Worm (Caenorhabditis elegans) whole organism, L3 larva: ENCODE data around the gene lhfp-4.

Experiments used
- R02D3.7 ChIP-seq: fragments of 150-350 bp; optimal IDR thresholded peaks from 2 replicates; lab custom pipeline; 2014; ENCODE audit warnings: missing biosample characterization, missing genetic modification characterization
- aly-2 ChIP-seq: fragments of 150-350 bp; optimal IDR thresholded peaks from 2 replicates; lab custom pipeline; 2014; ENCODE audit warnings: missing biosample characterization, missing genetic modification characterization
- ama-1 ChIP-seq: fragments of 150-350 bp; optimal IDR thresholded peaks from 2 replicates; lab custom pipeline; 2018
- ceh-16 ChIP-seq: sonication (generic microtip); optimal IDR thresholded peaks from 2 replicates; lab custom pipeline; 2017; ENCODE audit warnings: missing biosample characterization, missing genetic modification characterization
- egl-27 ChIP-seq: sonication (generic microtip); optimal IDR thresholded peaks from 4 replicates; lab custom pipeline; 2017; ENCODE audit warnings: missing biosample characterization, missing genetic modification reagents, missing genetic modification characterization
- elt-1 ChIP-seq: fragments of 150-350 bp; optimal IDR thresholded peaks from 2 replicates; lab custom pipeline; 2014; ENCODE audit warnings: missing biosample characterization, missing genetic modification characterization
- elt-3 ChIP-seq, 3 experiments: fragments of 150-350 bp in 1 of 3; sonication (generic microtip) in 2 of 3; optimal IDR thresholded peaks; 2 replicates in 2 of 3; 4 replicates in 1 of 3; lab custom pipeline; 2014 to 2017; ENCODE audit warnings: missing biosample characterization in 3 of 3, missing genetic modification characterization in 3 of 3
- eor-1 ChIP-seq, 2 experiments: fragments of 150-350 bp; optimal IDR thresholded peaks; 2 replicates each; lab custom pipeline; 2014 to 2018; ENCODE audit warnings: missing biosample characterization in 2 of 2, missing genetic modification characterization in 2 of 2
- fkh-10 ChIP-seq: sonication (generic microtip); optimal IDR thresholded peaks from 2 replicates; lab custom pipeline; 2017; ENCODE audit warnings: missing biosample characterization, missing genetic modification reagents, missing genetic modification characterization
- fkh-2 ChIP-seq: fragments of 150-350 bp; optimal IDR thresholded peaks from 2 replicates; lab custom pipeline; 2014; ENCODE audit warnings: missing biosample characterization, missing genetic modification reagents, missing genetic modification characterization
- hmg-11 ChIP-seq: sonication (generic microtip); optimal IDR thresholded peaks from 2 replicates; lab custom pipeline; 2016; ENCODE audit warnings: missing genetic modification characterization, missing compliant biosample characterization
- jun-1 ChIP-seq: fragments of 150-350 bp; optimal IDR thresholded peaks from 2 replicates; lab custom pipeline; 2014; ENCODE audit warnings: missing biosample characterization, missing genetic modification reagents, missing genetic modification characterization
- lin-15B ChIP-seq: fragments of 150-350 bp; optimal IDR thresholded peaks from 2 replicates; lab custom pipeline; 2014; ENCODE audit warnings: missing biosample characterization, missing genetic modification characterization
- lin-39 ChIP-seq: fragments of 150-350 bp; optimal IDR thresholded peaks from 2 replicates; lab custom pipeline; 2018; ENCODE audit warnings: missing biosample characterization, missing genetic modification reagents, missing genetic modification characterization
- mdl-1 ChIP-seq: fragments of 150-350 bp; optimal IDR thresholded peaks from 2 replicates; lab custom pipeline; 2014; ENCODE audit warnings: missing biosample characterization, missing genetic modification characterization
- mml-1 ChIP-seq: fragments of 150-350 bp; sonication (generic microtip); optimal IDR thresholded peaks from 3 replicates; lab custom pipeline; 2014; ENCODE audit warnings: missing biosample characterization, missing genetic modification characterization
- nfya-1 ChIP-seq: sonication (generic microtip); optimal IDR thresholded peaks from 2 replicates; lab custom pipeline; 2017; ENCODE audit warnings: missing genetic modification characterization, mild to moderate bottlenecking, missing compliant biosample characterization, antibody characterized with exemption, moderate library complexity; ENCODE audit not compliant: insufficient read depth
- nhr-11 ChIP-seq: fragments of 150-350 bp; optimal IDR thresholded peaks from 2 replicates; lab custom pipeline; 2014; ENCODE audit warnings: missing biosample characterization, missing genetic modification characterization
- nhr-12 ChIP-seq: fragments of 150-350 bp; optimal IDR thresholded peaks from 2 replicates; lab custom pipeline; 2014; ENCODE audit warnings: missing biosample characterization, missing genetic modification characterization
- nhr-23 ChIP-seq: fragments of 150-350 bp; optimal IDR thresholded peaks from 2 replicates; lab custom pipeline; 2014; ENCODE audit warnings: missing biosample characterization, missing genetic modification reagents, missing genetic modification characterization
- nhr-25 ChIP-seq: sonication (generic microtip); optimal IDR thresholded peaks from 2 replicates; lab custom pipeline; 2017; ENCODE audit warnings: missing biosample characterization, missing genetic modification characterization
- nhr-28 ChIP-seq: fragments of 150-350 bp; optimal IDR thresholded peaks from 2 replicates; lab custom pipeline; 2014; ENCODE audit warnings: missing biosample characterization, missing genetic modification characterization
- nhr-67 ChIP-seq: fragments of 150-350 bp; optimal IDR thresholded peaks from 2 replicates; lab custom pipeline; 2014; ENCODE audit warnings: missing biosample characterization, missing genetic modification characterization
- nhr-76 ChIP-seq: fragments of 150-350 bp; sonication (generic microtip); optimal IDR thresholded peaks from 5 replicates; lab custom pipeline; 2014; ENCODE audit warnings: missing biosample characterization, missing genetic modification characterization
- nhr-77 ChIP-seq: fragments of 150-350 bp; optimal IDR thresholded peaks from 2 replicates; lab custom pipeline; 2014; ENCODE audit warnings: missing biosample characterization, missing genetic modification characterization
- sea-2 ChIP-seq: fragments of 150-350 bp; sonication (generic microtip); optimal IDR thresholded peaks from 4 replicates; lab custom pipeline; 2014; ENCODE audit warnings: missing biosample characterization, missing genetic modification reagents, missing genetic modification characterization
- skn-1 ChIP-seq: fragments of 150-350 bp; optimal IDR thresholded peaks from 2 replicates; lab custom pipeline; 2014; ENCODE audit warnings: missing biosample characterization, missing genetic modification characterization
- snpc-4 ChIP-seq: fragments of 150-350 bp; optimal IDR thresholded peaks from 2 replicates; lab custom pipeline; 2014; ENCODE audit warnings: missing biosample characterization, missing genetic modification characterization
- unc-62 ChIP-seq: fragments of 150-350 bp; sonication (generic microtip); optimal IDR thresholded peaks from 4 replicates; lab custom pipeline; 2014; ENCODE audit warnings: missing biosample characterization, missing genetic modification reagents, missing genetic modification characterization
- zag-1 ChIP-seq: fragments of 150-350 bp; optimal IDR thresholded peaks from 2 replicates; lab custom pipeline; 2014; ENCODE audit warnings: missing biosample characterization, missing genetic modification characterization
- ztf-11 ChIP-seq: fragments of 150-350 bp; optimal IDR thresholded peaks from 2 replicates; lab custom pipeline; 2014; ENCODE audit warnings: missing biosample characterization, missing genetic modification characterization
- ztf-4 ChIP-seq: fragments of 150-350 bp; optimal IDR thresholded peaks from 2 replicates; lab custom pipeline; 2014; ENCODE audit warnings: missing biosample characterization, missing genetic modification characterization

lhfp-4 gene

DNA sequence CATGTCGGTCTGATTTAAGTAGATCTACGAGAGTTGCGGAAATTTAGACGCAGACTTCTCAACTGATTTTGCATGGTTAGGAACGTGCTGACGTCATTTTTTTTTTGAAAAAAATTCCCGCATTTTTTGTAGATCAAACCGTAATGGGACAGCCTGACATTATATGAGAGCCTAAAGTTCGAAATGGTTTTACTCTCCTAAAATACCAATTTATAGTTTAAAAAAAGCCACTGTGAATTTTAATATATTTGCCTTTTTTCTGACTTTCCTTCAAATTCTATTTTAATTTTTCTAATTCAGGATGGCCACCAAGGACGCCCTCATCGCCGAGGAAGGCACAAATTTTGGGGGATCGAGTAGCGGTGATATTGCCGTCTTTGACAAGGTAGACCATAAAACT, 6.3 kb upstream of the lhfp-4 start, which contains the start of gene atgp-1:
Gene atgp-1 (plus strand): TSS at position 301 of the 400 bp plus-strand sequence.
- TF ChIP-seq nhr-11 (tag; lab: Kevin White, UChicago), result no peak
- no peak for TF ChIP-seq lin-15B (tag; lab: Kevin White, UChicago)
- TF ChIP-seq ztf-11, result no peak
- no peak for TF ChIP-seq hmg-11 (tag; lab: Kevin White, UChicago)
- no peak for TF ChIP-seq ceh-16 (tag; lab: Kevin White, UChicago)
- TF ChIP-seq aly-2 (tag; lab: Kevin White, UChicago), result no peak
- TF ChIP-seq nhr-28, result no peak
- no peak for TF ChIP-seq nhr-12 (tag; lab: Kevin White, UChicago)
- TF ChIP-seq elt-3 (tag; optimal IDR thresholded peaks at IDR 0.05; lab: Kevin White, UChicago), result no peak
- TF ChIP-seq sea-2 (GFP tag; lab: Kevin White, UChicago), result no peak
- TF ChIP-seq R02D3.7 (tag; lab: Kevin White, UChicago), result no peak
- no peak for TF ChIP-seq mdl-1
- no peak for TF ChIP-seq ztf-4 (tag; lab: Kevin White, UChicago)
- no peak for TF ChIP-seq lin-39 (tag; lab: Kevin White, UChicago)
- no peak for TF ChIP-seq fkh-2
- no peak for TF ChIP-seq egl-27 (tag; lab: Kevin White, UChicago)
- no peak for TF ChIP-seq zag-1 (tag; lab: Kevin White, UChicago)
- TF ChIP-seq eor-1 (tag; optimal IDR thresholded peaks at IDR 0.05; lab: Kevin White, UChicago), result no peak

- no peak for TF ChIP-seq fkh-2
- peak; percentile 25 for TF ChIP-seq nhr-25 (tag; lab: Kevin White, UChicago)
These were observed 5.7 kb upstream of the lhfp-4 start for ce11 chrIV:17269702-17270101.

DNA sequence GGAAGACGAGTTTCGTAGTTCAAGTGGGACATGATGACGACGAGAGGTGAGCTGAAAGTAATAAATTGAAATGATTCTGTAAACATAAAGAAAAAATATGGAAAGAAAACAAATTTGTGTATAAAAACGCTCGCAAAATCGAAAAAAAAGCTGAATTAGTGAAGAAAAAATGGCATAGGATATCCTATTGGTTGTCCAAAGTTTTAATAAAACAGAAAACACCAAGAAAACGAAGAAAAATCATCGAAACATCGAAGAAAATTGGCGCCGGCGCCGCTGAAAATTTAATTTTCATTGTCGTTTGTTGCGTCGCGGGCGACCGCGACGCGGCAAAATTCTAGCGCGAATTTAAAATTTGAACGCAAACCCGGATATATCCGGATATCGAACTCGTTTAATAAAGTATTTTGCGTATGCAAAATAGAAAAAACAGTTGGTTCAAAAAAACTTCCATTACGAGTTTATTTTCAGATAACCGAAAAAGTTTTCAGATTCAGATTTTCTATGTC, 1.7 kb upstream of the lhfp-4 start, which contains the start of gene gln-5:
Gene gln-5 (minus strand): TSS at position 51 of the 509 bp plus-strand sequence.
- TF ChIP-seq nhr-67 (tag; lab: Kevin White, UChicago) (no peak), lin-39 (tag; lab: Kevin White, UChicago) (no peak), eor-1 (tag; optimal IDR thresholded peaks at IDR 0.05; lab: Kevin White, UChicago) (no peak), sea-2 (GFP tag; lab: Kevin White, UChicago) (no peak), fkh-10 (GFP tag; lab: Kevin White, UChicago) (no peak), nhr-76 (tag; lab: Kevin White, UChicago) (no peak), aly-2 (tag; lab: Kevin White, UChicago) (no peak), lin-15B (tag; lab: Kevin White, UChicago) (no peak), mdl-1 (no peak), jun-1 (tag; lab: Kevin White, UChicago) (no peak), elt-1 (tag; lab: Kevin White, UChicago) (no peak), unc-62 (no peak), nhr-23 (no peak), snpc-4 (tag; lab: Kevin White, UChicago) (no peak)

DNA sequence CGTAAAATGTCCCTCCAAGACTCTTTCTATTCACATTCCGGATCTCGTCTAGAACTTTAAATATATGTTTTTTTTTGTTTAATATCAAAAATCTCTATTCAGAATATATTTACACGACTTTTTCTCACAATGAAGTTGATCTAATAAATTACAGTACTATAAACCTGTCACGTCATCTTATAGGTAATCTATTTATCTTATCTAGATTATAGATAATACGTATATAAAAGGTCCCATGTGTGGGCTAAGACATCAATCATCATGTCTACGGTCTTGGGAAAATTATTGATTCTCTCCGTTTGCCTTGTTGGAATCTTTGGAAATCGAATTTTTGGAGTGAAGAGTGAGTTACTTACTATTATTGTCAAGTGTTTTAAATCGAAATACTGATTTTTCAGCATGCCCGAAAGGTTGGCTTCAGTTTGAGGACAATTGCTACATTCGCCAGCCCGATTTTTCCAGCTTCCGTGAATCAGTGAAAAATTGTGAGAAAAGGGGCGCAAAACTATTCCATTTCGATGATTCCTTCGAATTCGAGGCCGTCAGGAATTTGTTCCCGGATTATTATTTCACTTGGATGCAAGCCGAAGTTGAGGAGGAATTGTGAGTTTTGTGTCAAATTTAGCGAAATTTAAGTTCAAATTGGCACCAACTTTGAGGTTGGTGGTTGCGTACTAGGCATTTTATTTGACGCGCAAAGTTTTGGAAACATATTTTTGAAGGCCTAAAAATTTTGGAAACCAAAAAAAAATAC, 1.5 kb downstream of the lhfp-4 start, which contains the start of gene clec-196:
Gene clec-196 (plus strand): TSS at position 252 of the 754 bp plus-strand sequence.
- TF ChIP-seq mml-1 (tag; lab: Kevin White, UChicago) (no peak), nfya-1 (tag; lab: Kevin White, UChicago) (peak; percentile 52), aly-2 (tag; lab: Kevin White, UChicago) (no peak), skn-1 (tag; lab: Kevin White, UChicago) (no peak), R02D3.7 (tag; lab: Kevin White, UChicago) (no peak), snpc-4 (tag; lab: Kevin White, UChicago) (no peak), nhr-77 (tag; lab: Kevin White, UChicago) (no peak), mdl-1 (no peak), ama-1 (peak; percentile 14), hmg-11 (tag; lab: Kevin White, UChicago) (peak; percentile 19)
- TF ChIP-seq, all 47 proteins: peak for 3
